Worm (Caenorhabditis elegans) whole organism, L1 larva: Measurements from ENCODE around the gene cyn-2.

Experiments
- C04F5.9 ChIP-seq: sonication (generic microtip); optimal IDR thresholded peaks from 2 replicates; lab custom pipeline; 2016; ENCODE audit warnings: missing genetic modification characterization, missing compliant biosample characterization
- C16A3.4 ChIP-seq: fragments of 150-350 bp; optimal IDR thresholded peaks from 2 replicates; lab custom pipeline; 2014; ENCODE audit warnings: missing biosample characterization, missing genetic modification characterization
- C34B4.2 ChIP-seq: sonication (generic microtip); optimal IDR thresholded peaks from 2 replicates; lab custom pipeline; 2017; ENCODE audit warnings: mild to moderate bottlenecking, missing genetic modification characterization, missing compliant biosample characterization
- F16B12.6 ChIP-seq: fragments of 150-350 bp; optimal IDR thresholded peaks from 2 replicates; lab custom pipeline; 2014; ENCODE audit warnings: missing biosample characterization, missing genetic modification characterization
- aha-1 ChIP-seq: fragments of 150-350 bp; optimal IDR thresholded peaks from 2 replicates; lab custom pipeline; 2014; ENCODE audit warnings: missing biosample characterization, missing genetic modification characterization
- aly-2 ChIP-seq: fragments of 150-350 bp; optimal IDR thresholded peaks from 2 replicates; lab custom pipeline; 2014; ENCODE audit warnings: missing biosample characterization, missing genetic modification characterization
- ama-1 ChIP-seq: fragments of 150-350 bp; optimal IDR thresholded peaks from 2 replicates; lab custom pipeline; 2014
- blmp-1 ChIP-seq: fragments of 150-350 bp; optimal IDR thresholded peaks from 2 replicates; lab custom pipeline; 2014; ENCODE audit warnings: missing biosample characterization, missing genetic modification characterization
- ceh-63 ChIP-seq: fragments of 200-800 bp; sonication (Bioruptor generic); optimal IDR thresholded peaks from 2 replicates; lab custom pipeline; 2018; ENCODE audit warnings: mild to moderate bottlenecking, missing genetic modification characterization, missing compliant biosample characterization
- ceh-82 ChIP-seq, 3 experiments: fragments of 150-350 bp in 1 of 3; sonication (generic microtip) in 2 of 3; optimal IDR thresholded peaks; 2 replicates each; lab custom pipeline; 2014 to 2017; ENCODE audit warnings: missing biosample characterization in 3 of 3, missing genetic modification characterization in 3 of 3
- ceh-88 ChIP-seq: fragments of 200-800 bp; sonication (Bioruptor generic); IDR thresholded peaks from 2 replicates; pipeline ENCODE4 v1.3.6; 2022; ENCODE audit warnings: missing genetic modification characterization, missing compliant biosample characterization
- ceh-90 ChIP-seq: sonication (generic microtip); optimal IDR thresholded peaks from 2 replicates; lab custom pipeline; 2016; ENCODE audit warnings: missing genetic modification characterization, missing compliant biosample characterization
- ces-1 ChIP-seq: fragments of 150-350 bp; optimal IDR thresholded peaks from 2 replicates; lab custom pipeline; 2014; ENCODE audit warnings: missing biosample characterization, missing genetic modification reagents, missing genetic modification characterization
- dsc-1 ChIP-seq: sonication (generic microtip); optimal IDR thresholded peaks from 2 replicates; lab custom pipeline; 2016; ENCODE audit warnings: mild to moderate bottlenecking, missing genetic modification characterization, missing compliant biosample characterization
- efl-1 ChIP-seq, 4 experiments: fragments of 150-350 bp; optimal IDR thresholded peaks in 3 of 4; peaks in 1 of 4; 1 replicate in 1 of 4; 2 replicates in 3 of 4; lab custom pipeline; 2014; ENCODE audit warnings: missing biosample characterization in 2 of 4, missing genetic modification characterization in 2 of 4, missing genetic modification reagents in 2 of 4
- efl-3 ChIP-seq: fragments of 200-800 bp; sonication (Bioruptor generic); optimal IDR thresholded peaks from 2 replicates; lab custom pipeline; 2018; ENCODE audit warnings: mild to moderate bottlenecking, missing genetic modification characterization, missing compliant biosample characterization
- egl-13 ChIP-seq: sonication (generic microtip); optimal IDR thresholded peaks from 2 replicates; lab custom pipeline; 2016; ENCODE audit warnings: missing genotype, missing genetic modification reagents, missing genetic modification characterization, missing compliant biosample characterization
- egl-27 ChIP-seq, 2 experiments: fragments of 150-350 bp in 1 of 2; sonication (generic microtip); optimal IDR thresholded peaks; 3 replicates each; lab custom pipeline; 2017 to 2018; ENCODE audit warnings: missing biosample characterization in 2 of 2, missing genetic modification characterization in 2 of 2, missing genetic modification reagents in 2 of 2
- elt-2 ChIP-seq: sonication (generic microtip); optimal IDR thresholded peaks from 2 replicates; lab custom pipeline; 2016; ENCODE audit warnings: missing genetic modification characterization, mild to moderate bottlenecking, inconsistent platforms, missing compliant biosample characterization, missing genetic modification reagents
- elt-3 ChIP-seq, 6 experiments: fragments of 150-350 bp in 1 of 6; sonication (generic microtip); optimal IDR thresholded peaks; 2 replicates each; lab custom pipeline; 2017 to 2018; ENCODE audit warnings: missing biosample characterization in 6 of 6, missing genetic modification characterization in 6 of 6, inconsistent platforms in 1 of 6
- ets-5 ChIP-seq: fragments of 200-800 bp; sonication (Bioruptor generic); IDR thresholded peaks from 2 replicates; pipeline ENCODE4 v1.3.6; 2022; ENCODE audit warnings: missing genetic modification characterization, missing compliant biosample characterization
- fkh-10 ChIP-seq: sonication (generic microtip); optimal IDR thresholded peaks from 2 replicates; lab custom pipeline; 2017; ENCODE audit warnings: missing biosample characterization, missing genetic modification reagents, missing genetic modification characterization
- fos-1 ChIP-seq: fragments of 150-350 bp; optimal IDR thresholded peaks from 2 replicates; lab custom pipeline; 2014; ENCODE audit warnings: missing biosample characterization, missing genetic modification characterization
- grh-1 ChIP-seq: fragments of 200-800 bp; sonication (Bioruptor generic); IDR thresholded peaks from 2 replicates; pipeline ENCODE4 v1.3.6; 2022; ENCODE audit warnings: missing genetic modification reagents, missing genetic modification characterization, missing compliant biosample characterization
- hpl-2 ChIP-seq: fragments of 150-350 bp; optimal IDR thresholded peaks from 2 replicates; lab custom pipeline; 2014; ENCODE audit warnings: missing biosample characterization, missing genetic modification reagents, missing genetic modification characterization
- jun-1 ChIP-seq: fragments of 150-350 bp; optimal IDR thresholded peaks from 2 replicates; lab custom pipeline; 2014; ENCODE audit warnings: missing biosample characterization, missing genetic modification reagents, missing genetic modification characterization
- lin-13 ChIP-seq: fragments of 150-350 bp; optimal IDR thresholded peaks from 2 replicates; lab custom pipeline; 2014; ENCODE audit warnings: missing biosample characterization, missing genetic modification reagents, missing genetic modification characterization
- lin-14 ChIP-seq: fragments of 200-800 bp; sonication (Bioruptor generic); optimal IDR thresholded peaks from 2 replicates; lab custom pipeline; 2018; ENCODE audit warnings: mild to moderate bottlenecking, missing genetic modification characterization, moderate library complexity, missing compliant biosample characterization
- lin-39 ChIP-seq: fragments of 150-350 bp; optimal IDR thresholded peaks from 2 replicates; lab custom pipeline; 2014; ENCODE audit warnings: missing biosample characterization, missing genetic modification reagents, missing genetic modification characterization
- mdl-1 ChIP-seq, 2 experiments: fragments of 150-350 bp; optimal IDR thresholded peaks; 2 replicates each; lab custom pipeline; 2014 to 2017; ENCODE audit warnings: missing biosample characterization in 2 of 2, missing genetic modification characterization in 2 of 2, inconsistent platforms in 1 of 2
- nhr-19 ChIP-seq: fragments of 200-800 bp; sonication (Bioruptor generic); conservative IDR thresholded peaks from 2 replicates; pipeline ENCODE4 v1.3.6; 2022; ENCODE audit warnings: missing genetic modification characterization, missing compliant biosample characterization
- nhr-237 ChIP-seq: fragments of 150-350 bp; optimal IDR thresholded peaks from 2 replicates; lab custom pipeline; 2014; ENCODE audit warnings: missing biosample characterization, missing genetic modification characterization
- nhr-47 ChIP-seq: sonication (generic microtip); optimal IDR thresholded peaks from 2 replicates; lab custom pipeline; 2016; ENCODE audit warnings: mild to moderate bottlenecking, missing genetic modification characterization, moderate library complexity, missing compliant biosample characterization
- nhr-76 ChIP-seq: sonication (generic microtip); optimal IDR thresholded peaks from 2 replicates; lab custom pipeline; 2017; ENCODE audit warnings: missing biosample characterization, missing genetic modification characterization
- pqm-1 ChIP-seq: sonication (generic microtip); optimal IDR thresholded peaks from 3 replicates; lab custom pipeline; 2017; ENCODE audit warnings: missing biosample characterization, missing genetic modification characterization
- skn-1 ChIP-seq: fragments of 150-350 bp; optimal IDR thresholded peaks from 2 replicates; lab custom pipeline; 2014; ENCODE audit warnings: missing biosample characterization, missing genetic modification characterization
- snpc-4 ChIP-seq: fragments of 150-350 bp; optimal IDR thresholded peaks from 2 replicates; lab custom pipeline; 2014; ENCODE audit warnings: missing biosample characterization, missing genetic modification characterization
- snu-23 ChIP-seq: sonication (generic microtip); optimal IDR thresholded peaks from 2 replicates; lab custom pipeline; 2016; ENCODE audit warnings: missing genetic modification characterization, missing compliant biosample characterization
- sptf-1 ChIP-seq: fragments of 150-350 bp; optimal IDR thresholded peaks from 2 replicates; lab custom pipeline; 2014; ENCODE audit warnings: missing biosample characterization, missing genetic modification characterization
- swsn-7 ChIP-seq: sonication (generic microtip); optimal IDR thresholded peaks from 2 replicates; lab custom pipeline; 2016; ENCODE audit warnings: missing genetic modification characterization, missing compliant biosample characterization
- tbx-2 ChIP-seq: sonication (generic microtip); optimal IDR thresholded peaks from 2 replicates; lab custom pipeline; 2016; ENCODE audit warnings: missing genetic modification characterization, missing compliant biosample characterization
- unc-130 ChIP-seq: fragments of 150-350 bp; optimal IDR thresholded peaks from 2 replicates; lab custom pipeline; 2017; ENCODE audit warnings: missing biosample characterization, missing genetic modification characterization, inconsistent platforms
- unc-98 ChIP-seq: fragments of 200-800 bp; sonication (Bioruptor generic); IDR thresholded peaks from 2 replicates; pipeline ENCODE4 v1.3.6; 2022; ENCODE audit warnings: missing genetic modification characterization, missing compliant biosample characterization
- vab-15 ChIP-seq: sonication (generic microtip); optimal IDR thresholded peaks from 2 replicates; lab custom pipeline; 2017; ENCODE audit warnings: missing genotype, mild to moderate bottlenecking, missing genetic modification characterization, missing compliant biosample characterization
- zag-1 ChIP-seq: fragments of 150-350 bp; optimal IDR thresholded peaks from 2 replicates; lab custom pipeline; 2014; ENCODE audit warnings: missing biosample characterization, missing genetic modification characterization
- ztf-11 ChIP-seq, 2 experiments: sonication (generic microtip); optimal IDR thresholded peaks; 2 replicates each; lab custom pipeline; 2016 to 2017; ENCODE audit warnings: missing genetic modification characterization in 2 of 2, missing biosample characterization in 1 of 2, missing compliant biosample characterization in 1 of 2
- ztf-4 ChIP-seq: fragments of 150-350 bp; optimal IDR thresholded peaks from 2 replicates; lab custom pipeline; 2014; ENCODE audit warnings: missing biosample characterization, missing genetic modification characterization

cyn-2 gene

DNA sequence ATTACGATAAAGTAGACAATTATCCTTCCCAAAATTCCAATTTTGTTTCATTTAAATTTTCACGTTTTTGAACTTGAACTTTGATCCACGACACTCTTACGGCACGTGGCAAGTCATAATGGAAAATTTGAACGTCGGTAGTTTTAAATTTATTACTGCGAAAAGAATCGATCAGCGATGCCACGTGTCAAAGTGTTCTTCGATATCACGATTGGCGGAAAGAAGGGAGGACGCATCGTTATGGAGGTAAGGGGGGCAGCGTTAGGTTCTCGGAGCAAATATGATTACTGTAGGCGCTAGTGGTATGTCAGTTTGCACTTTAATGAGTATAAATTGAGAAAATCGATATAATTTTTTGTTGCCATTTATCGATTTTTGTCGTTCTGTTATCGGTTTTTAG, at the start of gene cyn-2:
Gene cyn-2, plus strand, starts transcription at position 114 of the 400 bp plus-strand sequence.
- TF ChIP-seq aly-2 (no peak), grh-1 (GFP tag; lab: Robert Waterston, UW) (no peak), unc-98 (GFP tag; lab: Robert Waterston, UW) (no peak), jun-1 (tag; lab: Kevin White, UChicago) (no peak), hpl-2 (GFP tag; lab: Kevin White, UChicago) (no peak), ceh-63 (GFP tag; lab: Kevin White, UChicago) (no peak), skn-1 (tag; lab: Kevin White, UChicago) (no peak), zag-1 (no peak), unc-130 (tag; lab: Kevin White, UChicago) (no peak), ceh-82 (tag; optimal IDR thresholded peaks at IDR 0.05; lab: Kevin White, UChicago) (no peak)
- TF ChIP-seq, all 84 proteins: peak for 0

DNA sequence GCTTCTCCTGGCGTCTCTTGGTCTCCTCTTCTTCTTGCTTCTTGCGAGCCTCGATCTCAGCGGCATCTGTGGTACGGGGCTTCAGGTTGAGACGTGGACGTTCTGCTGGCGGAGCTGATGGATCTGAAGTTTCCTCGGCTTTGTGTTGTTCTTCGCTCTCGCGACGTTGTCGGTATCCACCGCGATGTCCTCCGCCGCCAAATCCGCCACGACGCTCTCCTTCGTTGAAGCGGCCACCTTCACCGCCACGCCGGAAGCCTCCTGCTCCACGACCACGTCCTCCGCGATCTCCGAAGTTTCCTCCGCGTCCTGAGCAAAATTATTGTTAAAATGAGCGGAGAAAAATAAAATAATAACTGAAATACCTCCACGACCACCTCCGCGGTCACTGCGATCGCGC, 49.7 kb upstream of the cyn-2 start:
- TF ChIP-seq lin-13 (no peak), egl-27 (tag; optimal IDR thresholded peaks at IDR 0.05; lab: Kevin White, UChicago) (no peak), hpl-2 (GFP tag; lab: Kevin White, UChicago) (no peak), C34B4.2 (tag; lab: Kevin White, UChicago) (no peak), sptf-1 (no peak), lin-39 (tag; lab: Kevin White, UChicago) (no peak)

DNA sequence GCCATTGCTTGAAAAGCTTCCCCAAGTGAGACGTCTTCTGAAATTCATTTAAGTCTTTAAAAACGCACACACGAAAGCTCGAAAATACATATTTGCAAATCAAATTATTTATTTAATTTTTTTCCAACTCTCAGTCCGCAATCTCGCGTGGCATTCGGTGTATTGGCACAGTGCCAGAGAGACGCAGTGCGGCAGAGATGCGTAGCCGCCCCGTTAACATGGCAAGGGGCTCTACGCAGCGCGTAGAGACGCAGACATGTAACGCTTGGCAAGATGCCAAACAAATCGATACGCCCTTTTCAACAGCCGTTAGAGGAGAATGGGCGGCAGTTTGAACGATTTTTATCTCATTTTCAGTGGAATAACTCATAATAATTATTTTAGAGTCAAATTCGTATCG, 48.9 kb upstream of the cyn-2 start, which contains the start of the genes drr-2 and set-16:
Gene drr-2, minus strand, starts transcription at position 37 of the 400 bp plus-strand sequence.
Gene set-16, plus strand, starts transcription at position 383 of the 400 bp plus-strand sequence.
- TF ChIP-seq ztf-4 (tag; lab: Kevin White, UChicago) (peak; percentile 98), nhr-237 (tag; lab: Kevin White, UChicago) (peak; percentile 96), nhr-19 (GFP tag; lab: Robert Waterston, UW) (peak; percentile 99), C04F5.9 (peak; percentile 95), egl-13 (tag; lab: Kevin White, UChicago) (peak; percentile 98), fkh-10 (GFP tag; lab: Kevin White, UChicago) (peak; percentile 97), ets-5 (GFP tag; lab: Robert Waterston, UW) (no peak), tbx-2 (tag; lab: Kevin White, UChicago) (peak; percentile 99), blmp-1 (tag; lab: Kevin White, UChicago) (no peak), F16B12.6 (tag; lab: Kevin White, UChicago) (peak; percentile 100), C16A3.4 (peak; percentile 98), lin-13 (peak; percentile 99), swsn-7 (tag; lab: Kevin White, UChicago) (peak; percentile 99), unc-130 (tag; lab: Kevin White, UChicago) (peak; percentile 98), vab-15 (tag; lab: Kevin White, UChicago) (peak; percentile 68), skn-1 (tag; lab: Kevin White, UChicago) (peak; percentile 94), fos-1 (peak; percentile 94), aha-1 (tag; lab: Kevin White, UChicago) (peak; percentile 96), hpl-2 (GFP tag; lab: Kevin White, UChicago) (peak; percentile 95), ama-1 (lab: Kevin White, UChicago) (peak; percentile 48), snu-23 (GFP tag; lab: Kevin White, UChicago) (peak; percentile 99), lin-39 (tag; lab: Kevin White, UChicago) (peak; percentile 92), ceh-88 (GFP tag; lab: Robert Waterston, UW) (peak; percentile 95), elt-3 (tag; optimal IDR thresholded peaks at IDR 0.05; lab: Kevin White, UChicago) (peak in 3 of 6 experiments; percentile 94 to 98 (median 95)), snpc-4 (peak; percentile 91), zag-1 (peak; percentile 85), nhr-47 (tag; lab: Kevin White, UChicago) (peak; percentile 99), ceh-90 (tag; lab: Kevin White, UChicago) (peak; percentile 45), elt-2 (tag; lab: Kevin White, UChicago) (peak; percentile 98), mdl-1 (tag; optimal IDR thresholded peaks at IDR 0.05; lab: Kevin White, UChicago) (peak in 1 of 2 experiments; percentile 90), ceh-63 (GFP tag; lab: Kevin White, UChicago) (peak; percentile 56), nhr-76 (peak; percentile 76), efl-1 (optimal IDR thresholded peaks at IDR 0.05; lab: Kevin White, UChicago) (peak; percentile 95 to 96), efl-1 (GFP tag; optimal IDR thresholded peaks at IDR 0.05 in 1 of 2; lab: Kevin White, UChicago) (peak; percentile 89 to 99), pqm-1 (peak; percentile 27), ztf-11 (tag; optimal IDR thresholded peaks at IDR 0.05; lab: Kevin White, UChicago) (peak in 1 of 2 experiments; percentile 94), ces-1 (GFP tag; lab: Kevin White, UChicago) (peak; percentile 75), jun-1 (tag; lab: Kevin White, UChicago) (peak; percentile 98), lin-14 (peak; percentile 99), efl-3 (GFP tag; lab: Kevin White, UChicago) (peak; percentile 86), aly-2 (peak; percentile 95), dsc-1 (tag; lab: Kevin White, UChicago) (peak; percentile 99)
